Fruit fly (Drosophila melanogaster) whole organism, embryonic: ENCODE measurements around the gene Enoph.

Experiments
- Atf-2 ChIP-seq: fragments of 200-800 bp; sonication (Bioruptor generic); optimal IDR thresholded peaks from 2 replicates; lab custom pipeline; 2016; ENCODE audit warnings: missing biosample characterization, missing genetic modification characterization
- B-H2 ChIP-seq: fragments of 200-800 bp; sonication (Bioruptor generic); optimal IDR thresholded peaks from 2 replicates; lab custom pipeline; 2018; ENCODE audit warnings: missing biosample characterization, mild to moderate bottlenecking, missing genetic modification characterization
- CG10209 ChIP-seq: fragments of 200-800 bp; sonication (Bioruptor generic); optimal IDR thresholded peaks from 3 replicates; lab custom pipeline; 2017; ENCODE audit warnings: missing biosample characterization, mild to moderate bottlenecking, missing genetic modification characterization, missing genetic modification reagents
- CG10959 ChIP-seq: fragments of 200-800 bp; sonication (Bioruptor generic); IDR thresholded peaks from 2 replicates; pipeline ENCODE4 v1.3.6; 2022; ENCODE audit warnings: missing biosample characterization, missing genetic modification characterization
- CG11560 ChIP-seq: fragments of 200-800 bp; sonication (Bioruptor generic); IDR thresholded peaks from 3 replicates; pipeline ENCODE4 v1.3.6; 2022; ENCODE audit warnings: missing biosample characterization, missing genetic modification characterization
- CG12071 ChIP-seq: fragments of 200-800 bp; sonication (Bioruptor generic); optimal IDR thresholded peaks from 3 replicates; lab custom pipeline; 2018; ENCODE audit warnings: missing biosample characterization, mild to moderate bottlenecking, missing genetic modification characterization
- CG12155 ChIP-seq: fragments of 200-800 bp; sonication (Bioruptor generic); optimal IDR thresholded peaks from 3 replicates; lab custom pipeline; 2016; ENCODE audit warnings: missing biosample characterization, missing genetic modification characterization
- CG12769 ChIP-seq: fragments of 200-800 bp; sonication (Bioruptor generic); optimal IDR thresholded peaks from 2 replicates; lab custom pipeline; 2019; ENCODE audit warnings: missing biosample characterization, mild to moderate bottlenecking, missing genetic modification characterization, moderate library complexity
- CG13123 ChIP-seq: fragments of 200-800 bp; sonication (Bioruptor generic); optimal IDR thresholded peaks from 2 replicates; lab custom pipeline; 2016; ENCODE audit warnings: missing biosample characterization, missing genetic modification characterization
- CG13624 ChIP-seq: fragments of 200-800 bp; sonication (Bioruptor generic); optimal IDR thresholded peaks from 2 replicates; lab custom pipeline; 2016; ENCODE audit warnings: missing biosample characterization, missing genetic modification characterization
- CG14441 ChIP-seq: fragments of 200-800 bp; sonication (Bioruptor generic); IDR thresholded peaks from 2 replicates; pipeline ENCODE4 v1.3.6; 2022; ENCODE audit warnings: missing biosample characterization, missing genetic modification characterization
- CG15073 ChIP-seq: fragments of 200-800 bp; sonication (Bioruptor generic); optimal IDR thresholded peaks from 2 replicates; lab custom pipeline; 2016; ENCODE audit warnings: missing biosample characterization, missing genetic modification characterization
- CG17912 ChIP-seq: fragments of 200-800 bp; sonication (Bioruptor generic); optimal IDR thresholded peaks from 2 replicates; lab custom pipeline; 2018; ENCODE audit warnings: missing biosample characterization, mild to moderate bottlenecking, missing genetic modification characterization
- CG18262 ChIP-seq: fragments of 200-800 bp; optimal IDR thresholded peaks from 3 replicates; lab custom pipeline; 2019; ENCODE audit warnings: missing biosample characterization, mild to moderate bottlenecking, missing genetic modification characterization, moderate library complexity
- CG3163 ChIP-seq: fragments of 200-800 bp; sonication (Bioruptor generic); optimal IDR thresholded peaks from 3 replicates; lab custom pipeline; 2016; ENCODE audit warnings: missing biosample characterization, missing genetic modification characterization
- CG33213 ChIP-seq: fragments of 200-800 bp; sonication (Bioruptor generic); optimal IDR thresholded peaks from 3 replicates; lab custom pipeline; 2016; ENCODE audit warnings: missing biosample characterization, missing genetic modification characterization
- CG5245 ChIP-seq: fragments of 200-800 bp; sonication (Bioruptor generic); optimal IDR thresholded peaks from 3 replicates; lab custom pipeline; 2016; ENCODE audit warnings: missing biosample characterization, missing genetic modification characterization
- CG6175 ChIP-seq: fragments of 200-800 bp; sonication (Bioruptor generic); IDR thresholded peaks from 3 replicates; pipeline ENCODE4 v1.3.6; 2022; ENCODE audit warnings: missing biosample characterization, missing genetic modification characterization
- CG9932 ChIP-seq: fragments of 200-800 bp; sonication (Bioruptor generic); IDR thresholded peaks from 2 replicates; pipeline ENCODE4 v1.3.6; 2022; ENCODE audit warnings: missing biosample characterization, missing genetic modification characterization
- CTCF ChIP-seq: fragments of 200-800 bp; sonication (Bioruptor generic); optimal IDR thresholded peaks from 2 replicates; lab custom pipeline; 2017; ENCODE audit warnings: missing biosample characterization, mild to moderate bottlenecking, missing genetic modification characterization, moderate library complexity
- CkIIα-i1 ChIP-seq: fragments of 200-800 bp; sonication (Bioruptor generic); IDR thresholded peaks from 2 replicates; pipeline ENCODE4 v1.3.6; 2022; ENCODE audit warnings: missing biosample characterization, missing genetic modification characterization
- D19B ChIP-seq: fragments of 200-800 bp; sonication (Bioruptor generic); optimal IDR thresholded peaks from 2 replicates; lab custom pipeline; 2017; ENCODE audit warnings: missing biosample characterization, mild to moderate bottlenecking, missing genetic modification characterization
- ERR ChIP-seq: fragments of 200-800 bp; sonication (Bioruptor generic); optimal IDR thresholded peaks from 2 replicates; lab custom pipeline; 2016; ENCODE audit warnings: missing biosample characterization, missing genetic modification characterization
- Hmr ChIP-seq: fragments of 200-800 bp; sonication (Bioruptor generic); optimal IDR thresholded peaks from 3 replicates; lab custom pipeline; 2017; ENCODE audit warnings: mild to moderate bottlenecking, missing biosample characterization, missing genetic modification reagents, missing genetic modification characterization
- Max ChIP-seq: fragments of 200-800 bp; sonication (Bioruptor generic); optimal IDR thresholded peaks from 2 replicates; lab custom pipeline; 2016; ENCODE audit warnings: missing biosample characterization, mild to moderate bottlenecking, missing genetic modification characterization
- Mrtf ChIP-seq: fragments of 200-800 bp; sonication (Bioruptor generic); IDR thresholded peaks from 3 replicates; pipeline ENCODE4 v1.3.6; 2022; ENCODE audit warnings: missing biosample characterization, missing genetic modification characterization
- Nf-YA ChIP-seq: fragments of 200-800 bp; sonication (Bioruptor generic); IDR thresholded peaks from 2 replicates; pipeline ENCODE4 v1.3.6; 2022; ENCODE audit warnings: missing biosample characterization, missing genetic modification characterization
- Oaz ChIP-seq: fragments of 200-800 bp; sonication (Bioruptor generic); IDR thresholded peaks from 2 replicates; pipeline ENCODE4 v1.3.6; 2022; ENCODE audit warnings: missing biosample characterization, missing genetic modification characterization
- Spps ChIP-seq: fragments of 200-800 bp; sonication (Bioruptor generic); optimal IDR thresholded peaks from 2 replicates; lab custom pipeline; 2018; ENCODE audit warnings: missing biosample characterization, mild to moderate bottlenecking, missing genetic modification characterization
- Ssrp ChIP-seq: fragments of 200-800 bp; sonication (Bioruptor generic); optimal IDR thresholded peaks from 2 replicates; lab custom pipeline; 2018; ENCODE audit warnings: missing biosample characterization, mild to moderate bottlenecking, missing genetic modification characterization, moderate library complexity
- Trl ChIP-seq, 3 experiments: fragments of >200 bp in 2 of 3; fragments of 200-800 bp in 1 of 3; sonication (Bioruptor generic) in 1 of 3; optimal IDR thresholded peaks; 2 replicates in 1 of 3; 3 replicates in 2 of 3; lab custom pipeline; 2016 to 2017; ENCODE audit warnings: missing biosample characterization in 1 of 3, missing genetic modification characterization in 1 of 3
- Usf ChIP-seq: fragments of 200-800 bp; sonication (Bioruptor generic); optimal IDR thresholded peaks from 2 replicates; lab custom pipeline; 2017; ENCODE audit warnings: missing genotype, missing biosample characterization, missing genetic modification characterization
- ap ChIP-seq: fragments of 200-800 bp; sonication (Bioruptor generic); IDR thresholded peaks from 2 replicates; pipeline ENCODE4 v1.3.6; 2022; ENCODE audit warnings: missing biosample characterization, missing genetic modification characterization
- bowl ChIP-seq: fragments of 200-800 bp; sonication (Bioruptor generic); IDR thresholded peaks from 2 replicates; pipeline ENCODE4 v1.3.6; 2022; ENCODE audit warnings: missing biosample characterization, missing genetic modification characterization
- cad ChIP-seq: fragments of >200 bp; optimal IDR thresholded peaks from 2 replicates; lab custom pipeline; 2017; ENCODE audit warnings: missing biosample characterization, missing genetic modification characterization
- chif ChIP-seq, 2 experiments: fragments of 200-800 bp; sonication (Bioruptor generic); optimal IDR thresholded peaks; 3 replicates each; lab custom pipeline; 2016; ENCODE audit warnings: missing biosample characterization in 2 of 2, missing genetic modification characterization in 2 of 2
- cwo ChIP-seq: fragments of 200-800 bp; sonication (Bioruptor generic); optimal IDR thresholded peaks from 3 replicates; lab custom pipeline; 2017; ENCODE audit warnings: missing biosample characterization, missing genetic modification characterization, mild to moderate bottlenecking, moderate library complexity, missing genetic modification reagents
- eve ChIP-seq, 2 experiments: fragments of >200 bp; optimal IDR thresholded peaks; 2 replicates each; lab custom pipeline; 2017; ENCODE audit warnings: missing biosample characterization in 2 of 2, missing genetic modification characterization in 2 of 2
- eyg ChIP-seq: fragments of 200-800 bp; sonication (Bioruptor generic); optimal IDR thresholded peaks from 3 replicates; lab custom pipeline; 2016; ENCODE audit warnings: missing biosample characterization, missing genetic modification characterization
- ind ChIP-seq: fragments of 200-800 bp; sonication (Bioruptor generic); optimal IDR thresholded peaks from 3 replicates; lab custom pipeline; 2016; ENCODE audit warnings: missing biosample characterization, missing genetic modification characterization
- kah ChIP-seq: fragments of 200-800 bp; sonication (Bioruptor generic); optimal IDR thresholded peaks from 2 replicates; lab custom pipeline; 2018; ENCODE audit warnings: missing biosample characterization, mild to moderate bottlenecking, missing genetic modification characterization
- klu ChIP-seq: fragments of 200-800 bp; sonication (Bioruptor generic); IDR thresholded peaks from 2 replicates; pipeline ENCODE4 v1.3.6; 2022; ENCODE audit warnings: missing biosample characterization, missing genetic modification characterization
- lov ChIP-seq, 2 experiments: fragments of 200-800 bp in 1 of 2; fragments of >200 bp in 1 of 2; sonication (Bioruptor generic) in 1 of 2; IDR thresholded peaks in 1 of 2; optimal IDR thresholded peaks in 1 of 2; 2 replicates in 1 of 2; 3 replicates in 1 of 2; pipeline versions ENCODE4 v1.3.6 to Lab custom; 2017 to 2022; ENCODE audit warnings: missing biosample characterization in 1 of 2, missing genetic modification characterization in 1 of 2
- peb ChIP-seq: fragments of 200-800 bp; sonication (Bioruptor generic); IDR thresholded peaks from 2 replicates; pipeline ENCODE4 v1.3.6; 2022; ENCODE audit warnings: missing biosample characterization, missing genetic modification characterization
- scrt ChIP-seq: fragments of 200-800 bp; sonication (Bioruptor generic); optimal IDR thresholded peaks from 2 replicates; lab custom pipeline; 2018; ENCODE audit warnings: missing biosample characterization, mild to moderate bottlenecking, missing genetic modification characterization, moderate library complexity
- shn ChIP-seq: fragments of 200-800 bp; sonication (Bioruptor generic); optimal IDR thresholded peaks from 3 replicates; lab custom pipeline; 2016; ENCODE audit warnings: missing biosample characterization, missing genetic modification characterization
- sob ChIP-seq: fragments of 200-800 bp; sonication (Bioruptor generic); IDR thresholded peaks from 2 replicates; pipeline ENCODE4 v1.3.6; 2022; ENCODE audit warnings: missing biosample characterization, missing genetic modification characterization
- ssp ChIP-seq: fragments of 200-800 bp; sonication (Bioruptor generic); IDR thresholded peaks from 2 replicates; pipeline ENCODE4 v1.3.6; 2022; ENCODE audit warnings: missing biosample characterization, missing genetic modification characterization
- tup ChIP-seq: fragments of 200-800 bp; sonication (Bioruptor generic); optimal IDR thresholded peaks from 2 replicates; lab custom pipeline; 2016; ENCODE audit warnings: missing biosample characterization, mild to moderate bottlenecking, missing genetic modification characterization, moderate library complexity
- unpg ChIP-seq: fragments of 200-800 bp; sonication (Bioruptor generic); optimal IDR thresholded peaks from 3 replicates; lab custom pipeline; 2018; ENCODE audit warnings: missing biosample characterization, mild to moderate bottlenecking, missing genetic modification characterization, moderate library complexity
- yki ChIP-seq: fragments of >200 bp; optimal IDR thresholded peaks from 3 replicates; lab custom pipeline; 2018

The Enoph gene

dm6 chr3R:5282755-5283359, 26.4 kb upstream of the Enoph start (continued):
- TF ChIP-seq CG12071 (GFP tag; lab: Kevin White, UChicago) (no peak), cwo (GFP tag; lab: Kevin White, UChicago) (no peak), CG9932 (peak; percentile 67), Atf-2 (GFP tag; lab: Kevin White, UChicago) (no peak), CTCF (GFP tag; lab: Kevin White, UChicago) (no peak), cad (GFP tag; lab: Kevin White, UChicago) (no peak), ERR (GFP tag; lab: Kevin White, UChicago) (peak; percentile 24), tup (GFP tag; lab: Kevin White, UChicago) (no peak), CG15073 (peak; percentile 99), Oaz (no peak), CG12155 (GFP tag; lab: Kevin White, UChicago) (no peak), Ssrp (no peak), CG13123 (GFP tag; lab: Kevin White, UChicago) (no peak), lov (optimal IDR thresholded peaks at IDR 0.05; lab: Kevin White, UChicago) (no peak), lov (GFP tag; IDR thresholded peaks at IDR 0.05; lab: Robert Waterston, UW) (no peak), ssp (GFP tag; lab: Robert Waterston, UW) (no peak), unpg (no peak), Trl (optimal IDR thresholded peaks at IDR 0.05; lab: Kevin White, UChicago) (peak; percentile 88 to 100), Trl (GFP tag; optimal IDR thresholded peaks at IDR 0.05; lab: Kevin White, UChicago) (peak; percentile 62), CG3163 (no peak), CG11560 (tag; lab: Robert Waterston, UW) (no peak), CG18262 (tag; lab: Kevin White, UChicago) (no peak), CG5245 (GFP tag; lab: Kevin White, UChicago) (no peak), CG33213 (GFP tag; lab: Kevin White, UChicago) (no peak), CG10959 (no peak), sob (GFP tag; lab: Robert Waterston, UW) (0 out of 2 replicates have a peak, but pooled peaks have one; percentile 39), CG12769 (tag; lab: Kevin White, UChicago) (no peak), B-H2 (GFP tag; lab: Kevin White, UChicago) (no peak), kah (GFP tag; lab: Kevin White, UChicago) (peak; percentile 73), Spps (tag; lab: Kevin White, UChicago) (no peak), shn (GFP tag; lab: Kevin White, UChicago) (peak; percentile 32), Max (GFP tag; lab: Kevin White, UChicago) (no peak), scrt (GFP tag; lab: Kevin White, UChicago) (peak; percentile 88), CG17912 (no peak), ind (GFP tag; lab: Kevin White, UChicago) (peak; percentile 3), peb (GFP tag; lab: Robert Waterston, UW) (no peak), chif (GFP tag; optimal IDR thresholded peaks at IDR 0.05; lab: Kevin White, UChicago) (no peak), CG13624 (GFP tag; lab: Kevin White, UChicago) (no peak), Mrtf (GFP tag; lab: Robert Waterston, UW) (0 out of 3 replicates have a peak, but pooled peaks have one; percentile 45), D19B (GFP tag; lab: Kevin White, UChicago) (no peak), CG10209 (no peak), yki (lab: Kevin White, UChicago) (no peak), Usf (GFP tag; lab: Kevin White, UChicago) (no peak), Nf-YA (no peak), CkIIα-i1 (GFP tag; lab: Robert Waterston, UW) (no peak), bowl (GFP tag; lab: Robert Waterston, UW) (no peak; the same call in 1 of the 2 replicates), klu (GFP tag; lab: Robert Waterston, UW) (no peak), CG6175 (GFP tag; lab: Robert Waterston, UW) (0 out of 3 replicates have a peak, but pooled peaks have one; percentile 20), CG14441 (GFP tag; lab: Robert Waterston, UW) (0 out of 2 replicates have a peak, but pooled peaks have one; percentile 12), eve (GFP tag; optimal IDR thresholded peaks at IDR 0.05; lab: Kevin White, UChicago) (no peak), eyg (no peak), ap (GFP tag; lab: Robert Waterston, UW) (0 out of 2 replicates have a peak, but pooled peaks have one; percentile 3), Hmr (no peak)
